Fruit fly (Drosophila melanogaster) ovary, adult (tissue): Measurements from ENCODE around the gene CG14102.
"Not testable (repeated sequence)": the region's sequence is repeated elsewhere in the genome, so short reads cannot be mapped to it uniquely, and the experiment has no call there.

Experiments used
- CG17801 ChIP-seq: fragments of 200-800 bp; optimal IDR thresholded peaks from 2 replicates; lab custom pipeline; 2019; ENCODE audit warnings: missing biosample characterization, mild to moderate bottlenecking, missing genetic modification characterization, moderate library complexity; ENCODE audit not compliant: partially characterized antibody

Gene CG14102

DNA sequence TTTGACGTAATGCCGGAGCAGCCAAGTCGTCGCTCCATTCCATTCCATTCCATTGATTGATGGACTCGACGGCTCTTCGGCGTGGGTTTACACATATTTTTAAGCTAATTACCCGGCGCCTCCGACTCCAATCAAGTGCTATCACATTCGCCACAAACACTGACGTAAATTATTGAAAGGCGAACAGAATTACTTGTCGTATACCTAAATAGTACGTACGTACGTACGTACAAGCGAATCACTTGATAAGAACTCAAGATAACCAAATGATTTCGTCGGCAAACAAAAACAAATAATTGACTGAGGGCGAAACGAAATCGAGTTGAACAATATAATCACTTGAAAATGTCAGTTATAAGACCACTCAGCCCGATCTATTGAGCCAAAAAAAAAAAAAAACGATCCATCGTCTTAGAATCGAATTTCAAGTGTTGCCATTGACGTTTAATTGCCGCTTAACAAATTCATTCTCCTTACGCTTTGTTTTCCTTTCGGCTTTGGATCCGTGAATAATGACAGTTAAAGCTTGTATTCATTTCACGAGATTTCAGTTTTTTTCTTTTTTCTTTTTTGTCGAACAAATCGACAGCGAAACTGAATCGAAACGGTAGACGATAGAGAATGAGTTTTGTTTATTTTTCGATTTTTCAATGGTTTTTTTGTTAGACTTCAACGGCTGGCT is 23.7 kb downstream of the CG14102 start:
- no peak for TF ChIP-seq CG17801 (GFP tag; lab: Kevin White, UChicago)

DNA sequence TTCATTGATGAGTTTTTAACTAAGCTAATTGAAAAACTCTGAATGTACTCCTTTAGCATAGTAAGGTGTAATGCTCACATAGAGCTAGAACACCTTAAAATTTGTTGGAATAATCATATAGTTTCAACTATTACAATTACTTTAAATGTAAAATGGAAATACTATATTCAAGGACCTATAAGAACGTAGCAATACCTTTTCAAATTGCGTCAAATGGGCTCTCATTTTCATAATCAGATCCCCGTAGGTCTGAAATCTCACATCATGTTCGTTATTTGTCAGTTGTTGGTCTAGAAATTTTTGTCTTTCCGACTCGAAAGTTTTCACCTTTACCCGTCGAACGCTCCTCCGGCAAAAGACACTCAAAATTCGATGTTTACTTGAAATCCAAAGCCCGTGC is 41.0 kb downstream of the CG14102 start, which contains the start of gene Vtld:
Gene Vtld (plus strand): TSS at position 301 of the 400 bp plus-strand sequence.
- not testable (repeated sequence) for TF ChIP-seq CG17801 (GFP tag; lab: Kevin White, UChicago)

DNA sequence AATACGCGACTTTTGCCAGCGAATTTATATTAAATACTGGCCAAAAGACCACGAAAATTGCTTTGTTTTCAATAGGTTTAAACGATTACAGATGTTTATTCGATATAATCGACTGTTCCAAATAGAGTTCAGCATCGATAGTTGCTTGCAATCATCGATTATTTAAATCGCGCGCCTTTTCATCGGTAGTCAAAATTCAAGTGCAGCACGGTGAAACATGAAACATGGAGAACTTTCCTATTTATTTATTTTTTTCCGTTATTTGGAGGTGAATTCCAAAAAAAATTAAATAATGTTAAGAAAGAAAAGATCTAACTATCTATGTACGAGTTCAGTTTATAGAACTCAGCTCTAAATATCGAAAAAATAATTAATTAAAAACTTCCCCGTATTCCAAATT is 51.4 kb downstream of the CG14102 start, which contains the start of gene CG42638:
Gene CG42638 (minus strand): TSS at position 101 of the 400 bp plus-strand sequence.
- TF ChIP-seq CG17801 (GFP tag; lab: Kevin White, UChicago) = not testable (repeated sequence)
